Worm (Caenorhabditis elegans) whole organism, L2 larva: ENCODE measurements around the gene B0361.3.

ENCODE experiments used
- C34F6.9 ChIP-seq: fragments of 150-350 bp; optimal IDR thresholded peaks from 2 replicates; lab custom pipeline; 2014; ENCODE audit warnings: missing biosample characterization, missing genetic modification characterization
- F13H6.1 ChIP-seq: sonication (generic microtip); optimal IDR thresholded peaks from 2 replicates; lab custom pipeline; 2016; ENCODE audit warnings: missing genetic modification characterization, missing compliant biosample characterization
- R02D3.7 ChIP-seq: fragments of 150-350 bp; optimal IDR thresholded peaks from 2 replicates; lab custom pipeline; 2014; ENCODE audit warnings: missing biosample characterization, missing genetic modification characterization
- Y55F3AM.14 ChIP-seq: fragments of 200-800 bp; sonication (Bioruptor generic); optimal IDR thresholded peaks from 2 replicates; lab custom pipeline; 2018; ENCODE audit warnings: mild to moderate bottlenecking, missing genetic modification characterization, missing compliant biosample characterization
- ZK546.5 ChIP-seq: sonication (generic microtip); optimal IDR thresholded peaks from 2 replicates; lab custom pipeline; 2017; ENCODE audit warnings: missing biosample characterization, missing genetic modification characterization
- alr-1 ChIP-seq: fragments of 150-350 bp; optimal IDR thresholded peaks from 2 replicates; lab custom pipeline; 2014; ENCODE audit warnings: missing biosample characterization, missing genetic modification characterization
- aly-2 ChIP-seq: fragments of 150-350 bp; optimal IDR thresholded peaks from 2 replicates; lab custom pipeline; 2014; ENCODE audit warnings: missing biosample characterization, missing genetic modification characterization
- ama-1 ChIP-seq: fragments of 150-350 bp; optimal IDR thresholded peaks from 2 replicates; lab custom pipeline; 2018; ENCODE audit warnings: inconsistent platforms
- blmp-1 ChIP-seq: sonication (generic microtip); optimal IDR thresholded peaks from 2 replicates; lab custom pipeline; 2017; ENCODE audit warnings: missing genetic modification characterization, mild to moderate bottlenecking, missing compliant biosample characterization, antibody characterized with exemption, moderate library complexity; ENCODE audit not compliant: insufficient read depth
- ceh-16 ChIP-seq: fragments of 150-350 bp; optimal IDR thresholded peaks from 2 replicates; lab custom pipeline; 2014; ENCODE audit warnings: missing biosample characterization, missing genetic modification characterization
- ceh-82 ChIP-seq: fragments of 150-350 bp; optimal IDR thresholded peaks from 2 replicates; lab custom pipeline; 2014; ENCODE audit warnings: missing biosample characterization, missing genetic modification characterization
- crh-2 ChIP-seq: sonication (generic microtip); optimal IDR thresholded peaks from 2 replicates; lab custom pipeline; 2017; ENCODE audit warnings: missing biosample characterization, missing genetic modification characterization
- dmd-4 ChIP-seq: sonication (generic microtip); optimal IDR thresholded peaks from 2 replicates; lab custom pipeline; 2017; ENCODE audit warnings: missing biosample characterization, missing genetic modification characterization
- egl-27 ChIP-seq: sonication (generic microtip); optimal IDR thresholded peaks from 3 replicates; lab custom pipeline; 2017; ENCODE audit warnings: missing biosample characterization, missing genetic modification reagents, missing genetic modification characterization
- elt-1 ChIP-seq: fragments of 150-350 bp; optimal IDR thresholded peaks from 2 replicates; lab custom pipeline; 2014; ENCODE audit warnings: missing biosample characterization, missing genetic modification characterization
- elt-3 ChIP-seq: sonication (generic microtip); optimal IDR thresholded peaks from 2 replicates; lab custom pipeline; 2017; ENCODE audit warnings: missing biosample characterization, missing genetic modification characterization
- fos-1 ChIP-seq: fragments of 150-350 bp; optimal IDR thresholded peaks from 2 replicates; lab custom pipeline; 2014; ENCODE audit warnings: missing biosample characterization, missing genetic modification characterization
- gmeb-1 ChIP-seq: fragments of 150-350 bp; optimal IDR thresholded peaks from 2 replicates; lab custom pipeline; 2014; ENCODE audit warnings: missing biosample characterization, missing genetic modification characterization
- lin-11 ChIP-seq: fragments of 150-350 bp; sonication (generic microtip); optimal IDR thresholded peaks from 2 replicates; lab custom pipeline; 2014; ENCODE audit warnings: missing biosample characterization, missing genetic modification characterization, inconsistent platforms, mixed read lengths
- lin-13 ChIP-seq: fragments of 150-350 bp; optimal IDR thresholded peaks from 2 replicates; lab custom pipeline; 2014; ENCODE audit warnings: missing biosample characterization, missing genetic modification reagents, missing genetic modification characterization
- lin-39 ChIP-seq: fragments of 150-350 bp; optimal IDR thresholded peaks from 2 replicates; lab custom pipeline; 2014; ENCODE audit warnings: missing biosample characterization, missing genetic modification reagents, missing genetic modification characterization
- lsy-2 ChIP-seq, 2 experiments: fragments of 150-350 bp in 1 of 2; sonication (generic microtip) in 1 of 2; optimal IDR thresholded peaks; 2 replicates each; lab custom pipeline; 2014 to 2017; ENCODE audit warnings: missing biosample characterization in 2 of 2, missing genetic modification characterization in 2 of 2
- mab-5 ChIP-seq: fragments of 150-350 bp; optimal IDR thresholded peaks from 2 replicates; lab custom pipeline; 2014; ENCODE audit warnings: missing biosample characterization, missing genetic modification characterization
- mdl-1 ChIP-seq, 2 experiments: fragments of 150-350 bp in 1 of 2; sonication (generic microtip) in 1 of 2; optimal IDR thresholded peaks; 2 replicates each; lab custom pipeline; 2017; ENCODE audit warnings: missing biosample characterization in 2 of 2, missing genetic modification characterization in 2 of 2
- nhr-10 ChIP-seq: sonication (generic microtip); optimal IDR thresholded peaks from 2 replicates; lab custom pipeline; 2017; ENCODE audit warnings: missing biosample characterization, missing genetic modification characterization
- nhr-11 ChIP-seq: fragments of 150-350 bp; optimal IDR thresholded peaks from 2 replicates; lab custom pipeline; 2014; ENCODE audit warnings: missing biosample characterization, missing genetic modification characterization
- nhr-12 ChIP-seq: fragments of 150-350 bp; optimal IDR thresholded peaks from 2 replicates; lab custom pipeline; 2014; ENCODE audit warnings: missing biosample characterization, missing genetic modification characterization
- nhr-129 ChIP-seq: fragments of 150-350 bp; optimal IDR thresholded peaks from 2 replicates; lab custom pipeline; 2014; ENCODE audit warnings: missing biosample characterization, missing genetic modification characterization
- nhr-21 ChIP-seq: fragments of 150-350 bp; optimal IDR thresholded peaks from 2 replicates; lab custom pipeline; 2014; ENCODE audit warnings: missing biosample characterization, missing genetic modification characterization
- nhr-237 ChIP-seq: fragments of 150-350 bp; optimal IDR thresholded peaks from 2 replicates; lab custom pipeline; 2014; ENCODE audit warnings: missing biosample characterization, missing genetic modification characterization
- nhr-25 ChIP-seq: fragments of 150-350 bp; sonication (generic microtip); optimal IDR thresholded peaks from 3 replicates; lab custom pipeline; 2014; ENCODE audit warnings: missing biosample characterization, missing genetic modification characterization
- nhr-6 ChIP-seq: fragments of 150-350 bp; optimal IDR thresholded peaks from 2 replicates; lab custom pipeline; 2014; ENCODE audit warnings: missing biosample characterization, missing genetic modification characterization
- nhr-77 ChIP-seq: fragments of 150-350 bp; optimal IDR thresholded peaks from 2 replicates; lab custom pipeline; 2014; ENCODE audit warnings: missing biosample characterization, missing genetic modification characterization
- sem-4 ChIP-seq: fragments of 150-350 bp; optimal IDR thresholded peaks from 2 replicates; lab custom pipeline; 2014; ENCODE audit warnings: missing biosample characterization, missing genetic modification reagents, missing genetic modification characterization
- skn-1 ChIP-seq: sonication (generic microtip); optimal IDR thresholded peaks from 2 replicates; lab custom pipeline; 2017; ENCODE audit warnings: missing biosample characterization, missing genetic modification characterization
- sma-3 ChIP-seq: sonication (generic microtip); optimal IDR thresholded peaks from 2 replicates; lab custom pipeline; 2016; ENCODE audit warnings: missing genetic modification reagents, missing genetic modification characterization, missing compliant biosample characterization
- sma-9 ChIP-seq, 2 experiments: fragments of 150-350 bp in 1 of 2; sonication (generic microtip) in 1 of 2; optimal IDR thresholded peaks; 2 replicates each; lab custom pipeline; 2014 to 2016; ENCODE audit warnings: missing genetic modification characterization in 2 of 2, mild to moderate bottlenecking in 1 of 2, missing biosample characterization in 1 of 2, missing compliant biosample characterization in 1 of 2, missing genetic modification reagents in 1 of 2, moderate library complexity in 1 of 2
- snpc-4 ChIP-seq: fragments of 150-350 bp; optimal IDR thresholded peaks from 2 replicates; lab custom pipeline; 2014; ENCODE audit warnings: missing biosample characterization, missing genetic modification characterization
- unc-39 ChIP-seq: fragments of 150-350 bp; optimal IDR thresholded peaks from 2 replicates; lab custom pipeline; 2014; ENCODE audit warnings: missing biosample characterization, missing genetic modification characterization
- unc-55 ChIP-seq: fragments of 150-350 bp; sonication (generic microtip); optimal IDR thresholded peaks from 3 replicates; lab custom pipeline; 2014; ENCODE audit warnings: missing biosample characterization, missing genetic modification reagents, missing genetic modification characterization
- unc-62 ChIP-seq: fragments of 150-350 bp; optimal IDR thresholded peaks from 2 replicates; lab custom pipeline; 2014; ENCODE audit warnings: missing biosample characterization, missing genetic modification reagents, missing genetic modification characterization
- zag-1 ChIP-seq: fragments of 150-350 bp; optimal IDR thresholded peaks from 2 replicates; lab custom pipeline; 2014; ENCODE audit warnings: missing biosample characterization, missing genetic modification characterization
- ztf-1 ChIP-seq: fragments of 200-800 bp; sonication (Bioruptor generic); conservative IDR thresholded peaks from 2 replicates; pipeline ENCODE4 v1.3.6; 2022; ENCODE audit warnings: missing genetic modification characterization, missing compliant biosample characterization
- ztf-11 ChIP-seq: sonication (generic microtip); optimal IDR thresholded peaks from 2 replicates; lab custom pipeline; 2017; ENCODE audit warnings: missing biosample characterization, missing genetic modification characterization
- ztf-4 ChIP-seq: fragments of 150-350 bp; optimal IDR thresholded peaks from 2 replicates; lab custom pipeline; 2014; ENCODE audit warnings: missing biosample characterization, missing genetic modification characterization

B0361.3 gene

ce11 chrIII:7277228-7277627, 4.0 kb upstream of the B0361.3 start, which contains the start of the genes spot-1 and B0361.11 (continued):
- TF ChIP-seq sma-3 (GFP tag; lab: Kevin White, UChicago), result peak; percentile 38
- TF ChIP-seq lin-13 (GFP tag; lab: Kevin White, UChicago), result peak; percentile 59

- TF ChIP-seq ama-1 (lab: Kevin White, UChicago), result no peak
- TF ChIP-seq snpc-4 (tag; lab: Kevin White, UChicago), result peak; percentile 99
- peak; percentile 39 for TF ChIP-seq C34F6.9
- TF ChIP-seq nhr-77 (tag; lab: Kevin White, UChicago), result peak; percentile 35
- peak; percentile 43 for TF ChIP-seq lin-11 (tag; lab: Kevin White, UChicago)
- TF ChIP-seq gmeb-1 (tag; lab: Kevin White, UChicago), result peak; percentile 88
- TF ChIP-seq nhr-25 (tag; lab: Kevin White, UChicago), result no peak
- no peak for TF ChIP-seq ceh-82 (tag; lab: Kevin White, UChicago)
- peak; percentile 75 for TF ChIP-seq sma-9 (GFP tag; optimal IDR thresholded peaks at IDR 0.05; lab: Kevin White, UChicago)
- TF ChIP-seq sma-9 (tag; optimal IDR thresholded peaks at IDR 0.05; lab: Kevin White, UChicago), result no peak
- no peak for TF ChIP-seq nhr-10 (tag; lab: Kevin White, UChicago)
- TF ChIP-seq nhr-12 (tag; lab: Kevin White, UChicago), result no peak
- peak; percentile 34 for TF ChIP-seq sma-3 (GFP tag; lab: Kevin White, UChicago)
- TF ChIP-seq nhr-6 (tag; lab: Kevin White, UChicago), result peak; percentile 16
- TF ChIP-seq nhr-129 (tag; lab: Kevin White, UChicago), result peak; percentile 83
- TF ChIP-seq ztf-1 (GFP tag; lab: Robert Waterston, UW), result no peak
- no peak for TF ChIP-seq ZK546.5 (tag; lab: Kevin White, UChicago)
- no peak for TF ChIP-seq F13H6.1
- TF ChIP-seq egl-27 (tag; lab: Kevin White, UChicago), result no peak
- no peak for TF ChIP-seq unc-62 (GFP tag; lab: Kevin White, UChicago)
- TF ChIP-seq lin-39, result no peak
- TF ChIP-seq skn-1, result no peak
- TF ChIP-seq lsy-2 (tag; optimal IDR thresholded peaks at IDR 0.05; lab: Kevin White, UChicago), result peak; percentile 67 to 69
- peak; percentile 76 for TF ChIP-seq crh-2 (tag; lab: Kevin White, UChicago)
- no peak for TF ChIP-seq unc-39 (tag; lab: Kevin White, UChicago)
- TF ChIP-seq nhr-21, result peak; percentile 35
- TF ChIP-seq fos-1 (tag; lab: Kevin White, UChicago), result peak; percentile 43
- peak; percentile 44 for TF ChIP-seq dmd-4 (tag; lab: Kevin White, UChicago)
- TF ChIP-seq unc-55 (GFP tag; lab: Kevin White, UChicago), result peak; percentile 39
These were observed 2.8 kb upstream of the B0361.3 start for ce11 chrIII:7278491-7278890.

ce11 chrIII:7285783-7286182, 4.5 kb downstream of the B0361.3 start, which contains the start of gene pho-5:
Gene pho-5, minus strand, starts transcription at chrIII:7285883.
- TF ChIP-seq unc-39 (tag; lab: Kevin White, UChicago) (no peak), ztf-4 (tag; lab: Kevin White, UChicago) (no peak), aly-2 (tag; lab: Kevin White, UChicago) (no peak), ama-1 (lab: Kevin White, UChicago) (no peak), fos-1 (tag; lab: Kevin White, UChicago) (no peak), sem-4 (tag; lab: Kevin White, UChicago) (no peak), unc-55 (GFP tag; lab: Kevin White, UChicago) (no peak), ztf-1 (GFP tag; lab: Robert Waterston, UW) (no peak), lin-11 (tag; lab: Kevin White, UChicago) (no peak), nhr-10 (tag; lab: Kevin White, UChicago) (no peak), lsy-2 (tag; optimal IDR thresholded peaks at IDR 0.05; lab: Kevin White, UChicago) (no peak), dmd-4 (tag; lab: Kevin White, UChicago) (no peak), skn-1 (no peak), Y55F3AM.14 (GFP tag; lab: Kevin White, UChicago) (no peak), mab-5 (tag; lab: Kevin White, UChicago) (no peak), ceh-16 (no peak), alr-1 (tag; lab: Kevin White, UChicago) (no peak), mdl-1 (tag; optimal IDR thresholded peaks at IDR 0.05; lab: Kevin White, UChicago) (no peak)

ce11 chrIII:7287503-7287902, 6.2 kb downstream of the B0361.3 start, which contains the start of gene ykt-6:
Gene ykt-6, minus strand, starts transcription at chrIII:7287603.
- TF ChIP-seq skn-1 (no peak), nhr-10 (tag; lab: Kevin White, UChicago) (no peak), elt-3 (tag; lab: Kevin White, UChicago) (no peak), ceh-82 (tag; lab: Kevin White, UChicago) (no peak), nhr-237 (tag; lab: Kevin White, UChicago) (no peak), nhr-25 (tag; lab: Kevin White, UChicago) (no peak), ztf-11 (tag; lab: Kevin White, UChicago) (no peak), unc-39 (tag; lab: Kevin White, UChicago) (no peak), zag-1 (tag; lab: Kevin White, UChicago) (no peak), nhr-129 (tag; lab: Kevin White, UChicago) (no peak), ama-1 (lab: Kevin White, UChicago) (no peak), blmp-1 (tag; lab: Kevin White, UChicago) (no peak), nhr-11 (no peak), R02D3.7 (tag; lab: Kevin White, UChicago) (no peak), elt-1 (tag; lab: Kevin White, UChicago) (no peak), nhr-77 (tag; lab: Kevin White, UChicago) (no peak)
